Fruit fly (Drosophila melanogaster): Measurements from ENCODE around the gene CG1647.

The CG1647 gene

DNA sequence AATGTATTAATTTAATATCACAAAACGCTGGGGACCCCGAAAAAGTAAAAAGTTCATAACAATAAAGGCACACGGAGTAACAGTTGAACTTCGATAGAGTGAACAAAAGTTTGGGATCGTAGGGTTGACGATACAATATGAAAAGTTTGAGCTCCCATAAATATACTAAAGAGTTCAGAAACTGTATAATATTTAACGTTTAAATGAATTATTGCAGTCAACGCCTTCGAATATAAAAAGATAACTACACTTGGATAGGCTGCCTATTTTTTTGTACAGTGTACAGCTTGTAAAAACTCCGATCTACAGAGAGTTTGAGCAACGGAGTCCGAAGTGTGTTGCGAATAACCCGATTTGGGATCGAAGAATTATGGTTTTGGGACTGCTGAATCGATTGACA, 10.7 kb downstream of the CG1647 start (continued):
- TF ChIP-seq CG10979 (tag; optimal IDR thresholded peaks at IDR 0.05) (no peak), CG9437 (GFP tag; optimal IDR thresholded peaks at IDR 0.05) (no peak), Dp (GFP tag; optimal IDR thresholded peaks at IDR 0.05) (no peak), CG4617 (GFP tag; optimal IDR thresholded peaks at IDR 0.05; ENCODE audit: borderline replicate concordance) (no peak), CG2678 (tag; optimal IDR thresholded peaks at IDR 0.05) (no peak), CG2202 (tag; optimal IDR thresholded peaks at IDR 0.05) (no peak), CG17186 (GFP tag; optimal IDR thresholded peaks at IDR 0.05) (no peak), rib (GFP tag; IDR thresholded peaks at IDR 0.05) (no peak), Oli (tag; optimal IDR thresholded peaks at IDR 0.05) (no peak), Sox100B (GFP tag; optimal IDR thresholded peaks at IDR 0.05) (no peak), kni (GFP tag; optimal IDR thresholded peaks at IDR 0.05) (no peak), CG8944 (GFP tag; optimal IDR thresholded peaks at IDR 0.05) (no peak), Trl (optimal IDR thresholded peaks at IDR 0.05) (no peak), Trl (GFP tag; optimal IDR thresholded peaks at IDR 0.05) (no peak), CG15011 (GFP tag; optimal IDR thresholded peaks at IDR 0.05) (no peak), bowl (GFP tag; IDR thresholded peaks at IDR 0.05) (no peak), HmgD (GFP tag; optimal IDR thresholded peaks at IDR 0.05) (no peak), odd (GFP tag; optimal IDR thresholded peaks at IDR 0.05) (no peak), Adf1 (GFP tag; IDR thresholded peaks at IDR 0.05) (no peak), CG3995 (GFP tag; optimal IDR thresholded peaks at IDR 0.05) (no peak), CG34376 (GFP tag; optimal IDR thresholded peaks at IDR 0.05) (no peak), pan (optimal IDR thresholded peaks at IDR 0.05) (no peak), pan (GFP tag; optimal IDR thresholded peaks at IDR 0.05 in 1 of 2, IDR thresholded peaks at IDR 0.05 in 1 of 2) (peak in 1 of 2 experiments; percentile 14), Hand (GFP tag; optimal IDR thresholded peaks at IDR 0.05) (no peak), CG10147 (GFP tag; optimal IDR thresholded peaks at IDR 0.05) (peak; percentile 2), Hmr (GFP tag; optimal IDR thresholded peaks at IDR 0.05) (peak; percentile 9), bbx (GFP tag; IDR thresholded peaks at IDR 0.05; ENCODE audit: partially characterized antibody) (no peak), chif (GFP tag; optimal IDR thresholded peaks at IDR 0.05) (peak in 1 of 2 experiments; percentile 6), Gug (GFP tag; IDR thresholded peaks at IDR 0.05) (no peak), sug (tag; optimal IDR thresholded peaks at IDR 0.05) (no peak), pnt (GFP tag; optimal IDR thresholded peaks at IDR 0.05) (no peak), CG10543 (GFP tag; optimal IDR thresholded peaks at IDR 0.05) (no peak), pfk (GFP tag; optimal IDR thresholded peaks at IDR 0.05) (no peak), CG2116 (GFP tag; optimal IDR thresholded peaks at IDR 0.05) (no peak), exex (tag; optimal IDR thresholded peaks at IDR 0.05) (no peak), fru (optimal IDR thresholded peaks at IDR 0.05) (no peak), slp2 (GFP tag; optimal IDR thresholded peaks at IDR 0.05) (no peak), fd3F (GFP tag; optimal IDR thresholded peaks at IDR 0.05) (no peak), MTF-1 (GFP tag; optimal IDR thresholded peaks at IDR 0.05; ENCODE audit: borderline replicate concordance) (no peak), jigr1 (GFP tag; IDR thresholded peaks at IDR 0.05) (no peak), Antp (GFP tag; optimal IDR thresholded peaks at IDR 0.05) (no peak), Ssrp (tag; optimal IDR thresholded peaks at IDR 0.05) (no peak), TFAM (GFP tag; optimal IDR thresholded peaks at IDR 0.05) (no peak), CG4730 (GFP tag; IDR thresholded peaks at IDR 0.05) (no peak), row (GFP tag; IDR thresholded peaks at IDR 0.05) (peak; percentile 31; the same call in 1 of the 3 replicates), CG10209 (GFP tag; optimal IDR thresholded peaks at IDR 0.05) (no peak), CG1647 (GFP tag; optimal IDR thresholded peaks at IDR 0.05) (no peak), CG18619 (GFP tag; optimal IDR thresholded peaks at IDR 0.05) (no peak), jumu (GFP tag; optimal IDR thresholded peaks at IDR 0.05) (no peak), CG14441 (GFP tag; IDR thresholded peaks at IDR 0.05) (no peak), CG10274 (GFP tag; optimal IDR thresholded peaks at IDR 0.05) (no peak), hkb (optimal IDR thresholded peaks at IDR 0.05) (no peak), hkb (GFP tag; IDR thresholded peaks at IDR 0.05) (0 out of 2 replicates have a peak, but pooled peaks have one; percentile 27)
